Fruit fly (Drosophila melanogaster): Measurements from ENCODE around the gene Oseg2.
A peak's percentile ranks its signal among the peaks of the same experiment; 100 is the strongest.

The Oseg2 gene

dm6 chr3L:2261282-2261681, 31.8 kb downstream of the Oseg2 start:
- TF ChIP-seq Hnf4 (GFP tag; optimal IDR thresholded peaks at IDR 0.05), result no peak
- TF ChIP-seq Jra (GFP tag; optimal IDR thresholded peaks at IDR 0.05), result no peak
- TF ChIP-seq foxo (GFP tag; optimal IDR thresholded peaks at IDR 0.05), result no peak
- no peak for TF ChIP-seq pan (optimal IDR thresholded peaks at IDR 0.05)
- TF ChIP-seq sage (GFP tag; optimal IDR thresholded peaks at IDR 0.05), result no peak
- TF ChIP-seq dmrt93B (GFP tag; optimal IDR thresholded peaks at IDR 0.05), result no peak
- no peak for TF ChIP-seq fru (GFP tag; optimal IDR thresholded peaks at IDR 0.05)
- no peak for TF ChIP-seq Hr83 (GFP tag; optimal IDR thresholded peaks at IDR 0.05; ENCODE audit: poor library complexity, severe bottlenecking)
- TF ChIP-seq sv (GFP tag; optimal IDR thresholded peaks at IDR 0.05), result no peak
- no peak for TF ChIP-seq Abd-B (GFP tag; optimal IDR thresholded peaks at IDR 0.05)
- TF ChIP-seq Mio (GFP tag; optimal IDR thresholded peaks at IDR 0.05), result no peak
- no peak for TF ChIP-seq Vsx2 (GFP tag; optimal IDR thresholded peaks at IDR 0.05; ENCODE audit: partially characterized antibody)
- no peak for TF ChIP-seq Rel (GFP tag; optimal IDR thresholded peaks at IDR 0.05)
- no peak for TF ChIP-seq Rel (tag; optimal IDR thresholded peaks at IDR 0.05)
- TF ChIP-seq CrebA (GFP tag; optimal IDR thresholded peaks at IDR 0.05; ENCODE audit: borderline replicate concordance), result no peak
- TF ChIP-seq ey (GFP tag; optimal IDR thresholded peaks at IDR 0.05), result no peak
- TF ChIP-seq OdsH (GFP tag; optimal IDR thresholded peaks at IDR 0.05), result no peak
- TF ChIP-seq dl (GFP tag; optimal IDR thresholded peaks at IDR 0.05; ENCODE audit: insufficient read depth in 1 of 2, partially characterized antibody in 2 of 2), result no peak
- no peak for TF ChIP-seq h (GFP tag; optimal IDR thresholded peaks at IDR 0.05)

dm6 chr3L:2262515-2262944, 33.1 kb downstream of the Oseg2 start, which contains the start of the genes oxt and CG13807:
TSS of gene oxt (minus strand) at chr3L:2262664.
TSS of gene CG13807 (plus strand) at chr3L:2262919.
- TF ChIP-seq br (GFP tag; optimal IDR thresholded peaks at IDR 0.05) (peak; percentile 76), Hnf4 (GFP tag; optimal IDR thresholded peaks at IDR 0.05) (no peak), psq (GFP tag; optimal IDR thresholded peaks at IDR 0.05) (peak; percentile 74), CG9705 (GFP tag; optimal IDR thresholded peaks at IDR 0.05) (peak; percentile 79), Sp1 (GFP tag; optimal IDR thresholded peaks at IDR 0.05) (peak; percentile 86), pan (optimal IDR thresholded peaks at IDR 0.05) (no peak), Mio (GFP tag; optimal IDR thresholded peaks at IDR 0.05) (no peak), sage (GFP tag; optimal IDR thresholded peaks at IDR 0.05) (no peak), fru (GFP tag; optimal IDR thresholded peaks at IDR 0.05) (peak; percentile 69), Hr78 (GFP tag; optimal IDR thresholded peaks at IDR 0.05) (no peak), tai (GFP tag; optimal IDR thresholded peaks at IDR 0.05) (no peak), N (GFP tag; optimal IDR thresholded peaks at IDR 0.05) (no peak), Abd-B (GFP tag; optimal IDR thresholded peaks at IDR 0.05) (no peak), Rel (GFP tag; optimal IDR thresholded peaks at IDR 0.05) (no peak), Rel (tag; optimal IDR thresholded peaks at IDR 0.05) (peak; percentile 82), CrebA (GFP tag; optimal IDR thresholded peaks at IDR 0.05; ENCODE audit: borderline replicate concordance) (no peak), Myc (optimal IDR thresholded peaks at IDR 0.05) (peak; percentile 4), rgr (GFP tag; optimal IDR thresholded peaks at IDR 0.05) (peak; percentile 94), foxo (GFP tag; optimal IDR thresholded peaks at IDR 0.05) (peak in 1 of 2 experiments; percentile 86), HLH106 (tag; optimal IDR thresholded peaks at IDR 0.05) (peak; percentile 92), Dif (GFP tag; optimal IDR thresholded peaks at IDR 0.05; ENCODE audit: partially characterized antibody) (no peak), dsf (GFP tag; optimal IDR thresholded peaks at IDR 0.05; ENCODE audit: borderline replicate concordance) (no peak), Dfd (GFP tag; optimal IDR thresholded peaks at IDR 0.05) (no peak), usp (GFP tag; optimal IDR thresholded peaks at IDR 0.05) (no peak), jim (GFP tag; optimal IDR thresholded peaks at IDR 0.05) (no peak), sv (GFP tag; optimal IDR thresholded peaks at IDR 0.05) (peak; percentile 80), brk (GFP tag; optimal IDR thresholded peaks at IDR 0.05) (no peak), Jra (GFP tag; optimal IDR thresholded peaks at IDR 0.05) (no peak), OdsH (GFP tag; optimal IDR thresholded peaks at IDR 0.05) (peak; percentile 82), dl (GFP tag; optimal IDR thresholded peaks at IDR 0.05; ENCODE audit: insufficient read depth in 1 of 2, partially characterized antibody in 2 of 2) (no peak), lola (GFP tag; optimal IDR thresholded peaks at IDR 0.05) (no peak), Vsx2 (GFP tag; optimal IDR thresholded peaks at IDR 0.05; ENCODE audit: partially characterized antibody) (peak; percentile 74), Hr83 (GFP tag; optimal IDR thresholded peaks at IDR 0.05; ENCODE audit: poor library complexity, severe bottlenecking) (peak; percentile 69), dmrt93B (GFP tag; optimal IDR thresholded peaks at IDR 0.05) (peak; percentile 76), GATAd (GFP tag; optimal IDR thresholded peaks at IDR 0.05) (peak; percentile 32), CG32264 (GFP tag; optimal IDR thresholded peaks at IDR 0.05) (no peak), h (GFP tag; optimal IDR thresholded peaks at IDR 0.05) (peak; percentile 96), woc (GFP tag; optimal IDR thresholded peaks at IDR 0.05) (peak; percentile 59), ey (GFP tag; optimal IDR thresholded peaks at IDR 0.05) (peak; percentile 64)
